Fruit fly (Drosophila melanogaster): ENCODE results near the gene MED20.

MED20 gene

DNA sequence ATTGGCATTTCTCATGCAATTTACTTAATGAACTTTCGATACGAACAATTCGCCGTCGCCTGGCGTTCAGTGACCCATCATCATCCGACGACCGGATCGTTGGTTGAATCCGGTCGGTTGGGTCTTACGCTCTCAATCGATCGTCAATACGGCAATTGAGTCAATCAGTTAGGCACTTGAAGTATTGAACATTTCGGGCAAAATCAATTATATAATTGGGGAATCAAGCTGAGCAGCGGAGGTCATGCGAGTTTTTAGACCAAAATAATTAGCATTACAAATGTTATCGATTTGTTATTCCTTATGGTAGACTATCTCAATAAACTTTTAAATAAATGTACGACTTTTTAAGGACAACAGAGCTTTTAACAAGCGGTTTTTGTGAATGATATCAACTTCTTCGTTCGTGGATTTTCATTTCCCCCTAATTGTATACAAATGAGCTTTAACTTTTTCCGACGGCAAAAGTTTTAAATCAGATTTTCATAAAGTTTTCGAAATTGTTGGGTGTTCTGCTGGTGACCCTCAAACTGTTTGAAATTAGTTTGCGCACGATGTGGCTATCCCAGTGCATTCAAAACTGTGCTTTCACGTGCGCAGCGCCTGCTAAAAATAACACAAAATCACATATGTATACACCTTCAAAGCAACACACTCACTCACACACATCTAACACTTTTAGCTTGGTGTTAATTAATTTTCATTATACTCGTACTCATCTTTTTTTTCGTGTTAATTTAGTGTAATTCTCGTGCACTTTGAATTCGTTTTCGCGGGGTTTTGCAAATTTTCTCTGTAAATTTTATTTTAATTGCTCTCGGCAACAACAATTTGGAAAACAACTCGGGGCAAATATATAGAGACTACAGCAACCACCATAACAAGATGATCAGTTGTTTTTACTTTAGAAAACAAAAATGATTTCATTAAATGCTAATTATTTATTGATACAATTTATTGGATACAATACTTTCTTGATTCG lies 25.6 kb upstream of the MED20 start:
- TF ChIP-seq chif (GFP tag; optimal IDR thresholded peaks at IDR 0.05) (no peak), cg (GFP tag; optimal IDR thresholded peaks at IDR 0.05) (peak; percentile 28), Hr51 (GFP tag; optimal IDR thresholded peaks at IDR 0.05) (peak in 1 of 2 experiments; percentile 2), sens (GFP tag) (peak; percentile 55), CG8281 (tag; optimal IDR thresholded peaks at IDR 0.05) (peak; percentile 94), eve (GFP tag; optimal IDR thresholded peaks at IDR 0.05) (peak in 1 of 2 experiments; percentile 8), Optix (GFP tag; IDR thresholded peaks at IDR 0.05) (no peak), stc (GFP tag; IDR thresholded peaks at IDR 0.05) (0 out of 2 replicates have a peak, but pooled peaks have one; percentile 41), CG10147 (GFP tag; optimal IDR thresholded peaks at IDR 0.05) (no peak), CG17829 (tag; optimal IDR thresholded peaks at IDR 0.05) (no peak), CG12391 (tag; optimal IDR thresholded peaks at IDR 0.05) (peak; percentile 4), GATAe (GFP tag; conservative IDR thresholded peaks at IDR 0.05) (no peak), CG2199 (GFP tag; IDR thresholded peaks at IDR 0.05) (0 out of 3 replicates have a peak, but pooled peaks have one; percentile 10), otp (GFP tag; IDR thresholded peaks at IDR 0.05) (0 out of 3 replicates have a peak, but pooled peaks have one; percentile 20), tup (GFP tag; optimal IDR thresholded peaks at IDR 0.05) (no peak), bbx (GFP tag; IDR thresholded peaks at IDR 0.05; ENCODE audit: partially characterized antibody) (0 out of 2 replicates have a peak, but pooled peaks have one; percentile 43), CG6654 (GFP tag; optimal IDR thresholded peaks at IDR 0.05) (peak; percentile 97), grau (tag; optimal IDR thresholded peaks at IDR 0.05) (no peak), cad (GFP tag; optimal IDR thresholded peaks at IDR 0.05) (peak; percentile 66), CG11504 (tag; optimal IDR thresholded peaks at IDR 0.05) (peak; percentile 8), CG2120 (GFP tag; optimal IDR thresholded peaks at IDR 0.05) (peak; percentile 11), CG7987 (GFP tag; optimal IDR thresholded peaks at IDR 0.05) (peak; percentile 88), gem (tag; optimal IDR thresholded peaks at IDR 0.05) (peak; percentile 18), Asciz (GFP tag; optimal IDR thresholded peaks at IDR 0.05) (peak; percentile 30), gsb (GFP tag; IDR thresholded peaks at IDR 0.05) (no peak), cwo (GFP tag; optimal IDR thresholded peaks at IDR 0.05) (peak; percentile 89), CG7745 (tag; optimal IDR thresholded peaks at IDR 0.05) (peak; percentile 90), Med (GFP tag) (peak; percentile 39), Pdp1 (GFP tag; optimal IDR thresholded peaks at IDR 0.05) (peak in 1 of 2 experiments; percentile 78)

DNA sequence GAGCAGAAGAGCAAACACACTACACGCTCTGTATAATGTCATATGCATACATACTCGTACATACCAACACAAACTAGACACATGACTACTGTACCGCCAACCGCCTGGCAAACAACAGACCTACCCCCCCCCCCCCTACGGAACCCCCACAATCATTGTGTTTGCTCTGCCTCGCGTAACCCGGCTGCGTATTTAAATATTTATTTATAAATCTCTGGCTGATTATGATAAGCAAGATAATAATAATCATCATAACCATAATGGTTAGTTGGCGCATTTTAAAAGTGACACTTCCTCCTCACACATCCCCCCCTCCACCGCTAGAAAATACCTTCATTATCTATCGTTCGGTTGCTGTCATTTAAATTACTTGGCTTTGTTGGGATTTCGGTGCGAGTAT lies 24.8 kb upstream of the MED20 start:
- peak; percentile 32 for TF ChIP-seq CG10274 (GFP tag; optimal IDR thresholded peaks at IDR 0.05)
- no peak for TF ChIP-seq CG3847 (GFP tag; IDR thresholded peaks at IDR 0.05)
- no peak for TF ChIP-seq H2.0 (GFP tag; IDR thresholded peaks at IDR 0.05)
- TF ChIP-seq CG18619 (GFP tag; optimal IDR thresholded peaks at IDR 0.05), result peak; percentile 49
- TF ChIP-seq dpn (GFP tag; optimal IDR thresholded peaks at IDR 0.05), result no peak
- no peak for TF ChIP-seq fu2 (GFP tag; optimal IDR thresholded peaks at IDR 0.05)
- TF ChIP-seq CG17361 (GFP tag; IDR thresholded peaks at IDR 0.05), result 0 out of 3 replicates have a peak, but pooled peaks have one; percentile 37
- TF ChIP-seq CG12942 (GFP tag; optimal IDR thresholded peaks at IDR 0.05), result no peak
- no peak for TF ChIP-seq CG11093 (GFP tag; IDR thresholded peaks at IDR 0.05)
- no peak for TF ChIP-seq da (GFP tag; optimal IDR thresholded peaks at IDR 0.05)
- no peak for TF ChIP-seq YL-1 (GFP tag; optimal IDR thresholded peaks at IDR 0.05)
- TF ChIP-seq CG3838 (GFP tag; optimal IDR thresholded peaks at IDR 0.05), result no peak
- TF ChIP-seq tll (GFP tag; optimal IDR thresholded peaks at IDR 0.05), result no peak
- no peak for TF ChIP-seq fd102C (GFP tag; optimal IDR thresholded peaks at IDR 0.05)
- no peak for TF ChIP-seq dati (GFP tag; IDR thresholded peaks at IDR 0.05)
- TF ChIP-seq Dek (tag; optimal IDR thresholded peaks at IDR 0.05), result peak; percentile 21
- no peak for TF ChIP-seq D (optimal IDR thresholded peaks at IDR 0.05)
- TF ChIP-seq D (GFP tag; optimal IDR thresholded peaks at IDR 0.05), result peak; percentile 28
- no peak for TF ChIP-seq CG3726 (GFP tag; IDR thresholded peaks at IDR 0.05)
- TF ChIP-seq ci (GFP tag; IDR thresholded peaks at IDR 0.05), result peak; percentile 65; the same call in 2 of the 3 replicates

Measured in whole organism, embryonic.